Worm (Caenorhabditis elegans) whole organism, mixed stage, embryonic: ENCODE data around the gene Y57G11C.23.

ENCODE experiments used
- bed-3 ChIP-seq: fragments of 200-800 bp; sonication (Bioruptor generic); optimal IDR thresholded peaks from 3 replicates; lab custom pipeline; 2018; ENCODE audit warnings: mild to moderate bottlenecking, missing genetic modification characterization, moderate library complexity, missing compliant biosample characterization
- blmp-1 ChIP-seq: fragments of 150-350 bp; optimal IDR thresholded peaks from 2 replicates; lab custom pipeline; 2014; ENCODE audit warnings: missing biosample characterization, missing genetic modification characterization
- ceh-39 ChIP-seq: fragments of 150-350 bp; optimal IDR thresholded peaks from 2 replicates; lab custom pipeline; 2014; ENCODE audit warnings: missing biosample characterization, missing genetic modification characterization
- ceh-43 ChIP-seq: fragments of 200-800 bp; sonication (Bioruptor generic); optimal IDR thresholded peaks from 2 replicates; lab custom pipeline; 2018; ENCODE audit warnings: mild to moderate bottlenecking, missing genetic modification characterization, moderate library complexity, missing compliant biosample characterization
- ceh-83 ChIP-seq: fragments of 200-800 bp; sonication (Bioruptor generic); optimal IDR thresholded peaks from 2 replicates; lab custom pipeline; 2018; ENCODE audit warnings: mild to moderate bottlenecking, missing genetic modification characterization, missing compliant biosample characterization
- cnd-1 ChIP-seq: fragments of 200-800 bp; sonication (Bioruptor generic); optimal IDR thresholded peaks from 2 replicates; lab custom pipeline; 2018; ENCODE audit warnings: mild to moderate bottlenecking, missing genetic modification characterization, missing compliant biosample characterization
- drap-1 ChIP-seq: fragments of 200-800 bp; sonication (Bioruptor generic); optimal IDR thresholded peaks from 3 replicates; lab custom pipeline; 2018; ENCODE audit warnings: mild to moderate bottlenecking, missing genetic modification characterization, missing compliant biosample characterization
- elt-1 ChIP-seq: sonication (generic microtip); optimal IDR thresholded peaks from 2 replicates; lab custom pipeline; 2017; ENCODE audit warnings: missing genetic modification characterization, mild to moderate bottlenecking, missing compliant biosample characterization, antibody characterized with exemption, moderate library complexity, borderline replicate concordance; ENCODE audit not compliant: insufficient read depth
- elt-3 ChIP-seq: fragments of 150-350 bp; optimal IDR thresholded peaks from 2 replicates; lab custom pipeline; 2014; ENCODE audit warnings: missing biosample characterization, missing genetic modification characterization
- ham-2 ChIP-seq: fragments of 200-800 bp; sonication (Bioruptor generic); optimal IDR thresholded peaks from 2 replicates; lab custom pipeline; 2018; ENCODE audit warnings: mild to moderate bottlenecking, missing genetic modification characterization, missing compliant biosample characterization
- lin-13 ChIP-seq: fragments of 150-350 bp; optimal IDR thresholded peaks from 2 replicates; lab custom pipeline; 2014; ENCODE audit warnings: missing biosample characterization, missing genetic modification characterization
- lin-32 ChIP-seq: fragments of 200-800 bp; sonication (Bioruptor generic); optimal IDR thresholded peaks from 2 replicates; lab custom pipeline; 2018; ENCODE audit warnings: mild to moderate bottlenecking, missing genetic modification characterization, missing compliant biosample characterization
- mab-5 ChIP-seq: fragments of 150-350 bp; optimal IDR thresholded peaks from 2 replicates; lab custom pipeline; 2014; ENCODE audit warnings: missing biosample characterization, missing genetic modification characterization
- mep-1 ChIP-seq: fragments of 150-350 bp; optimal IDR thresholded peaks from 2 replicates; lab custom pipeline; 2017; ENCODE audit warnings: missing biosample characterization, missing genetic modification reagents, missing genetic modification characterization, inconsistent platforms
- mls-2 ChIP-seq: sonication (generic microtip); optimal IDR thresholded peaks from 2 replicates; lab custom pipeline; 2016; ENCODE audit warnings: mild to moderate bottlenecking, missing genetic modification characterization, moderate library complexity, missing compliant biosample characterization
- nhr-12 ChIP-seq: fragments of 150-350 bp; optimal IDR thresholded peaks from 2 replicates; lab custom pipeline; 2014; ENCODE audit warnings: missing biosample characterization, missing genetic modification characterization
- nhr-2 ChIP-seq: fragments of 150-350 bp; optimal IDR thresholded peaks from 2 replicates; lab custom pipeline; 2014; ENCODE audit warnings: missing biosample characterization, missing genetic modification characterization
- nhr-28 ChIP-seq: fragments of 150-350 bp; optimal IDR thresholded peaks from 2 replicates; lab custom pipeline; 2014; ENCODE audit warnings: missing biosample characterization, missing genetic modification characterization
- nhr-76 ChIP-seq: sonication (generic microtip); optimal IDR thresholded peaks from 2 replicates; lab custom pipeline; 2017; ENCODE audit warnings: missing biosample characterization, missing genetic modification characterization
- pha-4 ChIP-seq: fragments of 150-350 bp; optimal IDR thresholded peaks from 2 replicates; lab custom pipeline; 2018; ENCODE audit warnings: missing biosample characterization, missing genetic modification reagents, missing genetic modification characterization
- sem-2 ChIP-seq: fragments of 200-800 bp; sonication (Bioruptor generic); optimal IDR thresholded peaks from 2 replicates; lab custom pipeline; 2018; ENCODE audit warnings: mild to moderate bottlenecking, missing genetic modification characterization, missing compliant biosample characterization
- snpc-4 ChIP-seq: fragments of 150-350 bp; optimal IDR thresholded peaks from 2 replicates; lab custom pipeline; 2014; ENCODE audit warnings: missing biosample characterization, missing genetic modification characterization
- sptf-1 ChIP-seq: sonication (generic microtip); optimal IDR thresholded peaks from 2 replicates; lab custom pipeline; 2017; ENCODE audit warnings: mild to moderate bottlenecking, missing genetic modification characterization, moderate library complexity, missing compliant biosample characterization
- tbx-8 ChIP-seq: fragments of 200-800 bp; sonication (Bioruptor generic); optimal IDR thresholded peaks from 2 replicates; lab custom pipeline; 2018; ENCODE audit warnings: mild to moderate bottlenecking, missing genetic modification characterization, moderate library complexity, missing compliant biosample characterization
- unc-120 ChIP-seq: sonication (generic microtip); optimal IDR thresholded peaks from 2 replicates; lab custom pipeline; 2017; ENCODE audit warnings: missing genetic modification characterization, missing compliant biosample characterization; ENCODE audit not compliant: poor library complexity, severe bottlenecking
- unc-39 ChIP-seq: fragments of 150-350 bp; optimal IDR thresholded peaks from 2 replicates; lab custom pipeline; 2014; ENCODE audit warnings: missing biosample characterization, missing genetic modification characterization
- unc-62 ChIP-seq: fragments of 150-350 bp; optimal IDR thresholded peaks from 2 replicates; lab custom pipeline; 2014; ENCODE audit warnings: missing biosample characterization, missing genetic modification reagents, missing genetic modification characterization
- zip-8 ChIP-seq: fragments of 150-350 bp; optimal IDR thresholded peaks from 2 replicates; lab custom pipeline; 2014; ENCODE audit warnings: missing biosample characterization, missing genetic modification characterization
- ztf-11 ChIP-seq: fragments of 150-350 bp; optimal IDR thresholded peaks from 2 replicates; lab custom pipeline; 2014; ENCODE audit warnings: missing biosample characterization, missing genetic modification characterization

Gene Y57G11C.23

ce11 chrIV:14861691-14862090 is at the start of gene Y57G11C.23:
Y57G11C.23 (minus strand) TSS chrIV:14861791.
- TF ChIP-seq snpc-4 (tag; lab: Kevin White, UChicago): no peak
- TF ChIP-seq unc-39: no peak
- TF ChIP-seq ceh-83: no peak
- TF ChIP-seq blmp-1 (tag; lab: Kevin White, UChicago): no peak
- TF ChIP-seq sptf-1 (tag; lab: Kevin White, UChicago): no peak
- no peak for TF ChIP-seq unc-62 (GFP tag; lab: Kevin White, UChicago)
- no peak for TF ChIP-seq mep-1 (tag; lab: Kevin White, UChicago)

ce11 chrIV:14909589-14909988 is 48.0 kb upstream of the Y57G11C.23 start, which contains the start of gene pnc-2:
pnc-2 (minus strand) TSS chrIV:14909689.
- TF ChIP-seq mep-1 (tag; lab: Kevin White, UChicago) (no peak), ceh-43 (GFP tag; lab: Kevin White, UChicago) (no peak), elt-3 (tag; lab: Kevin White, UChicago) (no peak), ham-2 (GFP tag; lab: Kevin White, UChicago) (no peak), ztf-11 (no peak), lin-13 (tag; lab: Kevin White, UChicago) (no peak)

- TF ChIP-seq elt-3 (tag; lab: Kevin White, UChicago) (no peak), cnd-1 (tag; lab: Kevin White, UChicago) (no peak), bed-3 (no peak), nhr-28 (tag; lab: Kevin White, UChicago) (no peak), drap-1 (GFP tag; lab: Kevin White, UChicago) (no peak), elt-1 (tag; lab: Kevin White, UChicago) (no peak), sptf-1 (tag; lab: Kevin White, UChicago) (no peak), mls-2 (no peak)
- TF ChIP-seq, all 35 proteins: peak for 0
These were observed 41.6 kb upstream of the Y57G11C.23 start for ce11 chrIV:14903188-14903587.

DNA sequence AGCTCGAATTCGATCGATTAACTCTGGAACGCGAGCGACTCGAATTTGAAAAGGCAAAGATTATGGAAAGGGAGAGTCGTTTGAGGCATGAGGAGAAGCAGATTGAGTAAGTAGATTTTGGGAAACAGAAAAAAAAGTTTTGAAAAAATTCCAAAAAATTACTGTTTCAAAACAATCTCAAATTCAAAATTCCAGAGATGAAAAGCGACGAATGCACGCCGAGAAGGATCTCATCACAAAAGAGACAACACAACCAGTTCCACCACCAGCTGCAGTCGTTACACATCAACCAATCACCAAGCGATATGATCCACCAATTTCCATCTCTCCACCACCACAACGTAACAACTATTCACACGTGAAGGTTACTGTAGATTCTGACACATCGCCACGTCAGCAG is 32.7 kb upstream of the Y57G11C.23 start:
- no peak for TF ChIP-seq nhr-12 (tag; lab: Kevin White, UChicago)
- no peak for TF ChIP-seq ceh-83
- no peak for TF ChIP-seq unc-62 (GFP tag; lab: Kevin White, UChicago)
- no peak for TF ChIP-seq nhr-76 (tag; lab: Kevin White, UChicago)
- TF ChIP-seq pha-4 (tag; lab: Kevin White, UChicago): no peak

DNA sequence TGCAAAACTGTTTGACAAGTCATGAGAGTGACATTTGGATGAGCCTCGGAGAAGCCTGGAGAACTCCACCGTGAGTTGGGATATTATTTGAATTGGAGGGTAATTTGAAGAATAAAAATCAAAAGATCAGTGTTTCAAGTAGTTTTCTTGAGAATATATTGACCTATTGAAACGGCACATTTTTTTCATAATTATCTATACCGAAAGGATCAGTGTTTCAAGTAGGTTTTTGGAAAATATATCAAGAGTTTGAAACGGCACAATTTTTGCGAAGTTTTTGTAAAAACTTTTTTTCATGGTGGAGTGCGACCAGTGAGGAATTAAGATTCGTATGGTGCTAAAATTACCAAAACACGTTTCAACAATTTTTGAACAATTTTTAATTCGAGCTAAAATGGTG is 30.4 kb upstream of the Y57G11C.23 start:
- no peak for TF ChIP-seq sptf-1 (tag; lab: Kevin White, UChicago)
- no peak for TF ChIP-seq bed-3
- no peak for TF ChIP-seq nhr-12 (tag; lab: Kevin White, UChicago)
- TF ChIP-seq zip-8 (tag; lab: Kevin White, UChicago): no peak
- TF ChIP-seq cnd-1 (tag; lab: Kevin White, UChicago): no peak
- no peak for TF ChIP-seq lin-32
- TF ChIP-seq elt-1 (tag; lab: Kevin White, UChicago): no peak
- TF ChIP-seq ceh-83: no peak
- no peak for TF ChIP-seq elt-3 (tag; lab: Kevin White, UChicago)
- TF ChIP-seq nhr-2 (tag; lab: Kevin White, UChicago): no peak
- TF ChIP-seq ceh-39: no peak
- TF ChIP-seq snpc-4 (tag; lab: Kevin White, UChicago): no peak

ce11 chrIV:14890914-14891313 is 29.3 kb upstream of the Y57G11C.23 start:
- no peak for TF ChIP-seq sem-2 (GFP tag; lab: Kevin White, UChicago)
- TF ChIP-seq tbx-8: no peak
- no peak for TF ChIP-seq mep-1 (tag; lab: Kevin White, UChicago)
- TF ChIP-seq elt-3 (tag; lab: Kevin White, UChicago): no peak
- no peak for TF ChIP-seq unc-120 (tag; lab: Kevin White, UChicago)
- no peak for TF ChIP-seq zip-8 (tag; lab: Kevin White, UChicago)
- TF ChIP-seq lin-32: no peak
- TF ChIP-seq nhr-28 (tag; lab: Kevin White, UChicago): no peak
- no peak for TF ChIP-seq ceh-83
- no peak for TF ChIP-seq ztf-11
- no peak for TF ChIP-seq snpc-4 (tag; lab: Kevin White, UChicago)
- no peak for TF ChIP-seq mls-2
- TF ChIP-seq elt-1 (tag; lab: Kevin White, UChicago): no peak
- no peak for TF ChIP-seq cnd-1 (tag; lab: Kevin White, UChicago)
- no peak for TF ChIP-seq nhr-76 (tag; lab: Kevin White, UChicago)
- no peak for TF ChIP-seq mab-5 (tag; lab: Kevin White, UChicago)
- no peak for TF ChIP-seq bed-3
- TF ChIP-seq ceh-43 (GFP tag; lab: Kevin White, UChicago): no peak
- no peak for TF ChIP-seq nhr-12 (tag; lab: Kevin White, UChicago)
